Worm (Caenorhabditis elegans): ENCODE measurements around the gene sulp-7.

sulp-7 gene

DNA sequence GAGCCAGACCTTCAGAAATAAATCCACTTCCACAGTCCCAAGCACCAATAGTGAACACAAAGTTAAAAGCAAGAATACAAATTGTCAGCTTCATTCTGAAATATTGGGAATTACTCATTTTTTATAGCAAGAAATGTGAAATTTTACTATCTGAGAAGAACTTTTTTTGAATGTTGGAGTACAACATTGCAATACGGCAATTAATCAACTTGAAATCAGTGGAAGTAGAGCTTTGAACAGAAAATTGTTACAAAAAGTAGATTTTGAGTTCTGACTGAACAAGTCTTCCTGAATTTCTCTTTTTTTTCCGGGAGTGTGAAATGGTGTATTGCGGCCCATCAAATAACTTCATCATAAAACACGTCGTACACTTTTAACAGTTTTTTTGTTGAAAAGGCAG, 2.3 kb upstream of the sulp-7 start, which contains the start of gene W04G3.10:
TSS of gene W04G3.10 (minus strand) at position 101 of the 400 bp plus-strand sequence.
- no peak for TF ChIP-seq scrt-1 (GFP tag; IDR thresholded peaks at IDR 0.05)
- TF ChIP-seq pes-1 (GFP tag; IDR thresholded peaks at IDR 0.05): no peak
- TF ChIP-seq sea-1 (GFP tag; conservative IDR thresholded peaks at IDR 0.05): no peak
- TF ChIP-seq tbx-37 (GFP tag; conservative IDR thresholded peaks at IDR 0.05): no peak
- TF ChIP-seq hnd-1 (tag; optimal IDR thresholded peaks at IDR 0.05): no peak
- no peak for TF ChIP-seq hmbx-1 (tag; optimal IDR thresholded peaks at IDR 0.05)
- no peak for TF ChIP-seq flt-1 (GFP tag; IDR thresholded peaks at IDR 0.05)
- no peak for TF ChIP-seq tbx-11 (GFP tag; IDR thresholded peaks at IDR 0.05)
- TF ChIP-seq hmg-4 (GFP tag; optimal IDR thresholded peaks at IDR 0.05): no peak
- no peak for TF ChIP-seq B0310.2 (tag; optimal IDR thresholded peaks at IDR 0.05)
- no peak for TF ChIP-seq aly-1 (tag; optimal IDR thresholded peaks at IDR 0.05)
- no peak for TF ChIP-seq F13C5.2 (tag; optimal IDR thresholded peaks at IDR 0.05)
- no peak for TF ChIP-seq ceh-36 (tag; optimal IDR thresholded peaks at IDR 0.05)

DNA sequence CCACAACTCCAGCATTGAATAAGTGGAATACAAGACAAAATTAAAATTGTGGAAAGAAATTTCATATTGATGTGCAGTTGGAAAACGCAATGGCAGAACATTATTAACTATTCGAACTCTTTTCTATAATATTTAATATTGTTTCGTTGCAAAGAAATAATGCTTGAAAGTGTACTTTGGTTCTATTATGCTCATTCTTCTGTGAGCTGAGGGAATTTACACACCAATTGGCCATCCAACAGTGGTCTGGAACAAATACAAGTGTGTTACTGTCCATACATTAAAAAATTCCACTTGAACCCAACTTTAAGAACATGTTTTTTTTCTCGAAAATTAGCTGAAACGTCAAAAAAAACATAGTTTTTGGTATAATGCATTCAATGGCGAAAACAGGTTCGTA, 811 bp upstream of the sulp-7 start, which contains the start of gene W04G3.13:
TSS of gene W04G3.13 (minus strand) at position 101 of the 400 bp plus-strand sequence.
- no peak for TF ChIP-seq ceh-36 (tag; optimal IDR thresholded peaks at IDR 0.05)
- TF ChIP-seq scrt-1 (GFP tag; IDR thresholded peaks at IDR 0.05): no peak
- TF ChIP-seq flt-1 (GFP tag; IDR thresholded peaks at IDR 0.05): no peak
- no peak for TF ChIP-seq sea-1 (GFP tag; conservative IDR thresholded peaks at IDR 0.05)
- TF ChIP-seq hmg-4 (GFP tag; optimal IDR thresholded peaks at IDR 0.05): no peak
- TF ChIP-seq tbx-37 (GFP tag; conservative IDR thresholded peaks at IDR 0.05): no peak
- no peak for TF ChIP-seq hnd-1 (tag; optimal IDR thresholded peaks at IDR 0.05)
- no peak for TF ChIP-seq tbx-11 (GFP tag; IDR thresholded peaks at IDR 0.05)
- TF ChIP-seq pes-1 (GFP tag; IDR thresholded peaks at IDR 0.05): no peak
- TF ChIP-seq ets-7 (tag; optimal IDR thresholded peaks at IDR 0.05): no peak
- TF ChIP-seq B0310.2 (tag; optimal IDR thresholded peaks at IDR 0.05): no peak
- TF ChIP-seq ceh-13 (GFP tag; optimal IDR thresholded peaks at IDR 0.05): no peak
- no peak for TF ChIP-seq aly-1 (tag; optimal IDR thresholded peaks at IDR 0.05)

DNA sequence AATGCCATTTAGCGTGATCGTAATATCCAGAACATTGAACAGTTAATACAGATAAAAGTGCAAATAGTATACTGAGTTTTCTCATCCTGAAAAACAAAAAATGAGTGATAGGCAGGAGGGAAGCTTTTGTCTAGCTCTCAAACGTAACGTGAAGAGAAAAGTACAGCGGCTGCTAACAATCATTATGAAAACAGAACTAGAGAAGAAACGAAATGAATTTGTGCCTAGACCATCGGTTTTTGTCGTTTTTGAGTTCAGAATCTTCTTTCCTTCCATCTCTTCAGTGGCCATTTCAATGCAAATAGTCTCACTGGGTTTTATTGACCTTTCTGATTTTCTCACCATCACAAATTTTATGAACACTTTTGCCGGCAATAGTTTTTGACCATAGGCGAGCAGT, 4.7 kb downstream of the sulp-7 start, which contains the start of gene W04G3.7:
TSS of gene W04G3.7 (minus strand) at position 101 of the 400 bp plus-strand sequence.
- TF ChIP-seq flt-1 (GFP tag; IDR thresholded peaks at IDR 0.05): no peak
- no peak for TF ChIP-seq ama-1 (optimal IDR thresholded peaks at IDR 0.05)
- TF ChIP-seq aly-1 (tag; optimal IDR thresholded peaks at IDR 0.05): no peak
- no peak for TF ChIP-seq sea-1 (GFP tag; conservative IDR thresholded peaks at IDR 0.05)
- no peak for TF ChIP-seq tbx-11 (GFP tag; IDR thresholded peaks at IDR 0.05)
- TF ChIP-seq tra-4 (tag; optimal IDR thresholded peaks at IDR 0.05): no peak
- no peak for TF ChIP-seq tbx-37 (GFP tag; conservative IDR thresholded peaks at IDR 0.05)
- no peak for TF ChIP-seq ceh-13 (GFP tag; optimal IDR thresholded peaks at IDR 0.05)
- TF ChIP-seq hmg-4 (GFP tag; optimal IDR thresholded peaks at IDR 0.05): no peak
- no peak for TF ChIP-seq pes-1 (GFP tag; IDR thresholded peaks at IDR 0.05)
- no peak for TF ChIP-seq ets-7 (tag; optimal IDR thresholded peaks at IDR 0.05)
- TF ChIP-seq F13C5.2 (tag; optimal IDR thresholded peaks at IDR 0.05): no peak

DNA sequence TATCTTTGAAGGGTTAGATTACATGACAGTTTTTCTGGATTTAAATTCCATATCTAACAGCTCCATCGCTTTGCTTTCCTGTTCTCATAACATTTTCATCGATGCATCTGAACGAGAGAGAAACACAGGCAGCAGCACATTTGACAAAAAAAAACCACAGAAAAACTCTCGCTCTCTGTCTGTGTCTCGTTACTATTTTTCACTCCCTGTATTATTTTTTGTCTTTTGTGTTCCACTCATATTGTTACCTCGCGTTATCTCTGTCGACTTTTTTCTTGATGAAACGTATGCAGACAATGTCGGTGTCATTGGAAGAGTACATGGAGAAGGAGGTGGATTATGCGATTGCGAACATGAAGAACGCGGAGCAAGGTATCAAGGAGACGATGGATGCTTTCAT, 8.5 kb downstream of the sulp-7 start, which contains the start of gene W04G3.11:
TSS of gene W04G3.11 (plus strand) at position 244 of the 400 bp plus-strand sequence.
- no peak for TF ChIP-seq ama-1 (optimal IDR thresholded peaks at IDR 0.05)
- no peak for TF ChIP-seq flt-1 (GFP tag; IDR thresholded peaks at IDR 0.05)
- TF ChIP-seq tbx-11 (GFP tag; IDR thresholded peaks at IDR 0.05): no peak
- no peak for TF ChIP-seq scrt-1 (GFP tag; IDR thresholded peaks at IDR 0.05)
- no peak for TF ChIP-seq ceh-36 (tag; optimal IDR thresholded peaks at IDR 0.05)
- no peak for TF ChIP-seq tra-4 (tag; optimal IDR thresholded peaks at IDR 0.05)
- TF ChIP-seq B0310.2 (tag; optimal IDR thresholded peaks at IDR 0.05): no peak
- TF ChIP-seq aly-1 (tag; optimal IDR thresholded peaks at IDR 0.05): no peak
- no peak for TF ChIP-seq ceh-13 (GFP tag; optimal IDR thresholded peaks at IDR 0.05)
- TF ChIP-seq ets-7 (tag; optimal IDR thresholded peaks at IDR 0.05): no peak
- TF ChIP-seq hmg-4 (GFP tag; optimal IDR thresholded peaks at IDR 0.05): no peak
- TF ChIP-seq tbx-37 (GFP tag; conservative IDR thresholded peaks at IDR 0.05): no peak
- no peak for TF ChIP-seq F13C5.2 (tag; optimal IDR thresholded peaks at IDR 0.05)
- no peak for TF ChIP-seq pes-1 (GFP tag; IDR thresholded peaks at IDR 0.05)
- TF ChIP-seq hmbx-1 (tag; optimal IDR thresholded peaks at IDR 0.05): no peak
- TF ChIP-seq hnd-1 (tag; optimal IDR thresholded peaks at IDR 0.05): no peak
- no peak for TF ChIP-seq sea-1 (GFP tag; conservative IDR thresholded peaks at IDR 0.05)

DNA sequence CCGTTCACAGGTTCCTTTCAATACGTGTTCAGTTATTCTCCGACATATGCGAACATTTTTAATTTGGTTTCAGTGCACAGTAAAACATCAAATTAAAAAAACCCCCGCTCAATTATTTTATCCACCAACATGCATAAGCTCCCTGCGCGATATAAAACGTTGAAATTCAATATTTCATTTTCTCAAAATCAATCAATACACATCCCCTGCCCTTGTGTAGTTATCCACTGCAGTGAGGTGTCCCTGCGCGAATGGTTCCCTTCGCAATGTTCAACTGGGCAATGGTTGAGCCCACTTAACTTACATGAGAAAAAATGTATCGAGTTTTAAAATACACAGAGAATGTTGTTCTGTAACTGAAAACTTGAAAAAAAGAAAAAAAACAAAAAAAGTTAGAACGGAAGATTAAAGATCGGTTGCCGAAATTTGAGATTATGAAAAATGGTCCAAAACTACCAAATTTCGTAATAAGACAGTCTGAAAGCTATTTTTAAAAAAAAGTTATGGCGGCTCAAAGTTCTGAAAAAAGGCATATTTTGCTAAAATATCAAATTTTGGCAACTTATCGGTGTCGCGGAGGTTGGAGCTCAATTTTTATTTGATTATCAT, 13.6 kb downstream of the sulp-7 start:
- TF ChIP-seq F13C5.2 (tag; optimal IDR thresholded peaks at IDR 0.05): peak; percentile 98
- no peak; the same call in none of the 2 replicates for TF ChIP-seq pes-1 (GFP tag; IDR thresholded peaks at IDR 0.05)
- no peak for TF ChIP-seq B0310.2 (tag; optimal IDR thresholded peaks at IDR 0.05)
- TF ChIP-seq tbx-11 (GFP tag; IDR thresholded peaks at IDR 0.05): peak; percentile 70
- TF ChIP-seq aly-1 (tag; optimal IDR thresholded peaks at IDR 0.05): no peak
- peak; percentile 26 for TF ChIP-seq ceh-13 (GFP tag; optimal IDR thresholded peaks at IDR 0.05)
- TF ChIP-seq ama-1 (optimal IDR thresholded peaks at IDR 0.05): no peak
- TF ChIP-seq flt-1 (GFP tag; IDR thresholded peaks at IDR 0.05): peak; percentile 74
- TF ChIP-seq tra-4 (tag; optimal IDR thresholded peaks at IDR 0.05): peak; percentile 5
- peak; percentile 67 for TF ChIP-seq tbx-37 (GFP tag; conservative IDR thresholded peaks at IDR 0.05)
- peak; percentile 49; the same call in 1 of the 2 replicates for TF ChIP-seq sea-1 (GFP tag; conservative IDR thresholded peaks at IDR 0.05)
- peak; percentile 71 for TF ChIP-seq scrt-1 (GFP tag; IDR thresholded peaks at IDR 0.05)
- no peak for TF ChIP-seq hnd-1 (tag; optimal IDR thresholded peaks at IDR 0.05)
- no peak for TF ChIP-seq ceh-36 (tag; optimal IDR thresholded peaks at IDR 0.05)
- TF ChIP-seq ets-7 (tag; optimal IDR thresholded peaks at IDR 0.05): no peak
- no peak for TF ChIP-seq hmbx-1 (tag; optimal IDR thresholded peaks at IDR 0.05)
- TF ChIP-seq hmg-4 (GFP tag; optimal IDR thresholded peaks at IDR 0.05): peak; percentile 95

DNA sequence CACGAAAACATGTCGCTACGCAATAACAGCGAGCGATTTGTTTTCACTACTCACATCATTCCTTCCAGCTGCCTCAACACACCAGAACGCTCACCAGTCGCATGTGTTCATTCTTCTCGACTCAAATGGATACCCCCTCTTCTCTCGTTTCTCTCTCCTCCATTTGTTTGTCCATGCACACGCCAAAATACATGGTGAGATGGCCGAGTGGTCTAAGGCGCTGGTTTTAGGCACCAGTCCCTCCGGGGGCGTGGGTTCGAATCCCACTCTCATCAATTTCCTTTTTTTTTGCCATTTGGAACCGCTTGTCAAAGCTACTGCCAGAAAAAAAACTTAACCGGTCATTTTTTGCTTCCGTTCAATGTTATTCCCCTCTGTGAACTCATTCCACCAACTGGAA, 15.0 kb downstream of the sulp-7 start:
- TF ChIP-seq aly-1 (tag; optimal IDR thresholded peaks at IDR 0.05): peak; percentile 93
- TF ChIP-seq B0310.2 (tag; optimal IDR thresholded peaks at IDR 0.05): peak; percentile 65
- TF ChIP-seq ceh-36 (tag; optimal IDR thresholded peaks at IDR 0.05): peak; percentile 77
- peak; percentile 89 for TF ChIP-seq F13C5.2 (tag; optimal IDR thresholded peaks at IDR 0.05)
- TF ChIP-seq hnd-1 (tag; optimal IDR thresholded peaks at IDR 0.05): peak; percentile 67
- TF ChIP-seq pes-1 (GFP tag; IDR thresholded peaks at IDR 0.05): peak; percentile 92
- no peak; the same call in 1 of the 2 replicates for TF ChIP-seq scrt-1 (GFP tag; IDR thresholded peaks at IDR 0.05)
- peak; percentile 85 for TF ChIP-seq tbx-11 (GFP tag; IDR thresholded peaks at IDR 0.05)
- no peak; the same call in 1 of the 2 replicates for TF ChIP-seq sea-1 (GFP tag; conservative IDR thresholded peaks at IDR 0.05)
- TF ChIP-seq tbx-37 (GFP tag; conservative IDR thresholded peaks at IDR 0.05): peak; percentile 87
- peak; percentile 54 for TF ChIP-seq tra-4 (tag; optimal IDR thresholded peaks at IDR 0.05)
- peak; percentile 59 for TF ChIP-seq ets-7 (tag; optimal IDR thresholded peaks at IDR 0.05)
- no peak for TF ChIP-seq hmg-4 (GFP tag; optimal IDR thresholded peaks at IDR 0.05)
- no peak for TF ChIP-seq ama-1 (optimal IDR thresholded peaks at IDR 0.05)
- TF ChIP-seq hmbx-1 (tag; optimal IDR thresholded peaks at IDR 0.05): peak; percentile 51
- TF ChIP-seq flt-1 (GFP tag; IDR thresholded peaks at IDR 0.05): peak; percentile 88
- TF ChIP-seq ceh-13 (GFP tag; optimal IDR thresholded peaks at IDR 0.05): peak; percentile 74

All from whole organism, early embryonic.